Comparison of ENCODE assay signal across 3 worm cellular contexts in the genomic region with DNA sequence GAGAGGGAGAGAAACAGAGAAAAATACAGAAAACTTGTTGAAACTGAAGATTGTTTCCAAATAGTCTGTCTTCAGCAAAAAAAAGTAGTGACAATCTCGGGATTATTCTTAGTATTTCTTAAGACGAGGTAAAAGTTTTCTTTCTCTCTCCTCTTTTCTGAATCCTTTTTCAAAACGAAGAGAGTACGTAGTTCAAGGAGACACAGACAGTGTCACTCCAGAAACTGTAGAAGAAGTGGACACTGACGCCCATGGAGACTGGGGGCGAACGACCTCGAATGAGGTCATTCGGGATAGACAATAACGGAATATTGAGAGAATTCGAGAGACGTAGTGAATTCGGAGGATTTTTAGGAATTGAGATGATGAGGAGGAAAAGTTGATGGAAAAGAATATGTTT.
A peak's percentile ranks its signal among the peaks of the same experiment; 100 is the strongest.
TF ChIP-seq lines count a peak whose summit lies in the region.

TSS of gene gly-6 (minus strand) at position 245 of the 400 bp plus-strand sequence.

TF ChIP-seq in whole organism, L1 larva, 84 proteins besides CTCF, POLR2A, EP300 and RAD21:
- TF ChIP-seq blmp-1 (tag; optimal IDR thresholded peaks at IDR 0.05; lab: Kevin White, UChicago) (peak; percentile 90), egl-27 (tag; optimal IDR thresholded peaks at IDR 0.05; lab: Kevin White, UChicago) (no peak), aha-1 (tag; optimal IDR thresholded peaks at IDR 0.05; lab: Kevin White, UChicago) (no peak), efl-1 (optimal IDR thresholded peaks at IDR 0.05; lab: Kevin White, UChicago) (no peak), efl-1 (GFP tag; optimal IDR thresholded peaks at IDR 0.05 in 1 of 2; lab: Kevin White, UChicago) (no peak), mep-1 (tag; optimal IDR thresholded peaks at IDR 0.05; lab: Kevin White, UChicago) (peak; percentile 66), nhr-85 (tag; lab: Kevin White, UChicago) (peak; percentile 82), lin-14 (GFP tag; optimal IDR thresholded peaks at IDR 0.05; lab: Kevin White, UChicago) (peak; percentile 63), hlh-4 (tag; optimal IDR thresholded peaks at IDR 0.05; lab: Kevin White, UChicago) (no peak), dsc-1 (tag; optimal IDR thresholded peaks at IDR 0.05; lab: Kevin White, UChicago) (no peak), nhr-71 (tag; optimal IDR thresholded peaks at IDR 0.05; lab: Kevin White, UChicago) (peak; percentile 6), snu-23 (GFP tag; optimal IDR thresholded peaks at IDR 0.05; lab: Kevin White, UChicago) (peak; percentile 27), rnt-1 (tag; optimal IDR thresholded peaks at IDR 0.05; lab: Kevin White, UChicago) (peak; percentile 16), lin-35 (GFP tag; optimal IDR thresholded peaks at IDR 0.05; lab: Kevin White, UChicago) (peak in 1 of 2 experiments; percentile 4), elt-3 (tag; optimal IDR thresholded peaks at IDR 0.05; lab: Kevin White, UChicago) (peak in 1 of 6 experiments; percentile 26), lsy-2 (tag; optimal IDR thresholded peaks at IDR 0.05; lab: Kevin White, UChicago) (peak in 1 of 2 experiments; percentile 24), zip-4 (GFP tag; optimal IDR thresholded peaks at IDR 0.05; lab: Kevin White, UChicago) (no peak)

TF ChIP-seq in whole organism, L2 larva, 48 proteins besides CTCF, POLR2A, EP300 and RAD21:
- TF ChIP-seq ztf-4 (tag; optimal IDR thresholded peaks at IDR 0.05; lab: Kevin White, UChicago) (no peak), nhr-6 (tag; optimal IDR thresholded peaks at IDR 0.05; lab: Kevin White, UChicago) (no peak), ztf-11 (tag; optimal IDR thresholded peaks at IDR 0.05; lab: Kevin White, UChicago) (no peak), nhr-25 (tag; optimal IDR thresholded peaks at IDR 0.05; lab: Kevin White, UChicago) (peak; percentile 61)

TF ChIP-seq in whole organism, L3 larva, 47 proteins besides CTCF, POLR2A, EP300 and RAD21:
- no peak for TF ChIP-seq fkh-2 (tag; optimal IDR thresholded peaks at IDR 0.05; lab: Kevin White, UChicago)
- TF ChIP-seq ceh-82 (tag; optimal IDR thresholded peaks at IDR 0.05; lab: Kevin White, UChicago): no peak
- TF ChIP-seq pqm-1 (tag; optimal IDR thresholded peaks at IDR 0.05; lab: Kevin White, UChicago): no peak
- no peak for TF ChIP-seq unc-62 (GFP tag; optimal IDR thresholded peaks at IDR 0.05; lab: Kevin White, UChicago)
- no peak for TF ChIP-seq mdl-1 (tag; optimal IDR thresholded peaks at IDR 0.05; lab: Kevin White, UChicago)
- no peak for TF ChIP-seq lin-15B (tag; optimal IDR thresholded peaks at IDR 0.05; lab: Kevin White, UChicago)
- TF ChIP-seq nhr-76 (tag; optimal IDR thresholded peaks at IDR 0.05; lab: Kevin White, UChicago): no peak
- TF ChIP-seq elt-1 (tag; optimal IDR thresholded peaks at IDR 0.05; lab: Kevin White, UChicago): no peak
- TF ChIP-seq nhr-25 (tag; optimal IDR thresholded peaks at IDR 0.05; lab: Kevin White, UChicago): peak; percentile 66
- TF ChIP-seq egl-5 (tag; optimal IDR thresholded peaks at IDR 0.05; lab: Kevin White, UChicago): no peak
- TF ChIP-seq snpc-4 (tag; optimal IDR thresholded peaks at IDR 0.05; lab: Kevin White, UChicago): no peak
- TF ChIP-seq nhr-77 (tag; optimal IDR thresholded peaks at IDR 0.05; lab: Kevin White, UChicago): no peak
- TF ChIP-seq nhr-23 (tag; optimal IDR thresholded peaks at IDR 0.05; lab: Kevin White, UChicago): peak; percentile 76
- TF ChIP-seq nhr-28 (tag; optimal IDR thresholded peaks at IDR 0.05; lab: Kevin White, UChicago): no peak
- TF ChIP-seq nhr-11 (tag; optimal IDR thresholded peaks at IDR 0.05; lab: Kevin White, UChicago): no peak
- no peak for TF ChIP-seq egl-27 (tag; optimal IDR thresholded peaks at IDR 0.05; lab: Kevin White, UChicago)
- no peak for TF ChIP-seq lin-39 (tag; optimal IDR thresholded peaks at IDR 0.05; lab: Kevin White, UChicago)

Comparison
In these comparisons a context has a peak if more than half of its experiments do, and no peak if none do; other contexts are left out.
1. Of the 22 proteins assayed by ChIP-seq in both whole organism, L1 larva and whole organism, L2 larva: peak only in whole organism, L1 larva: blmp-1; only in whole organism, L2 larva: none; in both: none; in neither: 19; mixed calls (peak in some experiments, not most) for 2.